Fruit fly (Drosophila melanogaster) whole organism, prepupa: ENCODE results near the gene CG5191.

Experiments used
- CG10669 ChIP-seq: fragments of 200-800 bp; sonication (Bioruptor generic); optimal IDR thresholded peaks from 3 replicates; lab custom pipeline; 2018; ENCODE audit warnings: missing biosample characterization, mild to moderate bottlenecking, missing genetic modification characterization, moderate library complexity
- CG11762 ChIP-seq: fragments of 200-800 bp; sonication (Bioruptor generic); optimal IDR thresholded peaks from 3 replicates; lab custom pipeline; 2016; ENCODE audit warnings: missing biosample characterization, missing genetic modification characterization; ENCODE audit not compliant: insufficient read depth
- CG11902 ChIP-seq: fragments of 200-800 bp; sonication (Bioruptor generic); optimal IDR thresholded peaks from 3 replicates; lab custom pipeline; 2016; ENCODE audit warnings: missing biosample characterization, missing genetic modification characterization
- CG15336 ChIP-seq: fragments of 200-800 bp; sonication (Bioruptor generic); IDR thresholded peaks from 2 replicates; pipeline ENCODE4 v1.3.6; 2022; ENCODE audit warnings: missing biosample characterization, missing genetic modification characterization
- CG1621 ChIP-seq: fragments of 200-800 bp; sonication (Bioruptor generic); optimal IDR thresholded peaks from 3 replicates; lab custom pipeline; 2018; ENCODE audit warnings: missing biosample characterization, mild to moderate bottlenecking, missing genetic modification characterization
- CG16779 ChIP-seq: fragments of 200-800 bp; sonication (Bioruptor generic); optimal IDR thresholded peaks from 3 replicates; lab custom pipeline; 2017; ENCODE audit warnings: missing biosample characterization, mild to moderate bottlenecking, missing genetic modification characterization
- CG3032 ChIP-seq: fragments of 200-800 bp; optimal IDR thresholded peaks from 2 replicates; lab custom pipeline; 2019; ENCODE audit warnings: missing biosample characterization, mild to moderate bottlenecking, missing genetic modification characterization, moderate library complexity
- CG31627 ChIP-seq: fragments of 200-800 bp; sonication (Bioruptor generic); optimal IDR thresholded peaks from 3 replicates; lab custom pipeline; 2016; ENCODE audit warnings: missing biosample characterization, missing genetic modification characterization
- CG32006 ChIP-seq: fragments of 200-800 bp; sonication (Bioruptor generic); optimal IDR thresholded peaks from 3 replicates; lab custom pipeline; 2017; ENCODE audit warnings: missing biosample characterization, mild to moderate bottlenecking, missing genetic modification characterization
- CG34406 ChIP-seq: fragments of 200-800 bp; sonication (Bioruptor generic); optimal IDR thresholded peaks from 3 replicates; lab custom pipeline; 2016; ENCODE audit warnings: missing biosample characterization, missing genetic modification characterization
- CG3919 ChIP-seq: fragments of 200-800 bp; sonication (Bioruptor generic); optimal IDR thresholded peaks from 3 replicates; lab custom pipeline; 2016; ENCODE audit warnings: missing biosample characterization, missing genetic modification characterization
- CG6163 ChIP-seq: fragments of 200-800 bp; sonication (Bioruptor generic); IDR thresholded peaks from 3 replicates; pipeline ENCODE4 v1.3.6; 2022; ENCODE audit warnings: missing biosample characterization, missing genetic modification characterization
- CG6276 ChIP-seq: fragments of 200-800 bp; sonication (Bioruptor generic); optimal IDR thresholded peaks from 2 replicates; lab custom pipeline; 2017; ENCODE audit warnings: missing biosample characterization, mild to moderate bottlenecking, missing genetic modification characterization
- CG6792 ChIP-seq: fragments of 200-800 bp; sonication (Bioruptor generic); optimal IDR thresholded peaks from 3 replicates; lab custom pipeline; 2016; ENCODE audit warnings: missing biosample characterization, missing genetic modification characterization
- CG6808 ChIP-seq: fragments of 200-800 bp; sonication (Bioruptor generic); optimal IDR thresholded peaks from 3 replicates; lab custom pipeline; 2017; ENCODE audit warnings: missing biosample characterization, missing genetic modification characterization, mild to moderate bottlenecking, moderate library complexity, missing genetic modification reagents
- CG6854 ChIP-seq: fragments of 200-800 bp; sonication (Bioruptor generic); optimal IDR thresholded peaks from 2 replicates; lab custom pipeline; 2017; ENCODE audit warnings: missing biosample characterization, mild to moderate bottlenecking, missing genetic modification characterization
- CG7368 ChIP-seq: fragments of 200-800 bp; sonication (Bioruptor generic); optimal IDR thresholded peaks from 3 replicates; lab custom pipeline; 2016; ENCODE audit warnings: missing biosample characterization, missing genetic modification characterization
- CG8119 ChIP-seq: fragments of 200-800 bp; sonication (Bioruptor generic); IDR thresholded peaks from 3 replicates; pipeline ENCODE4 v1.3.6; 2022; ENCODE audit warnings: missing biosample characterization, missing genetic modification characterization
- CG8319 ChIP-seq: fragments of 200-800 bp; sonication (Bioruptor generic); optimal IDR thresholded peaks from 3 replicates; lab custom pipeline; 2016; ENCODE audit warnings: missing biosample characterization, missing genetic modification characterization
- CG8632 ChIP-seq: fragments of 200-800 bp; sonication (Bioruptor generic); optimal IDR thresholded peaks from 3 replicates; lab custom pipeline; 2016; ENCODE audit warnings: missing biosample characterization, missing genetic modification characterization
- CG9139 ChIP-seq: fragments of 200-800 bp; sonication (Bioruptor generic); optimal IDR thresholded peaks from 3 replicates; lab custom pipeline; 2017; ENCODE audit warnings: missing biosample characterization, mild to moderate bottlenecking, missing genetic modification characterization
- Eip75B ChIP-seq: fragments of 200-800 bp; sonication (Bioruptor generic); optimal IDR thresholded peaks from 3 replicates; lab custom pipeline; 2016; ENCODE audit warnings: missing biosample characterization, missing genetic modification characterization
- Eip78C ChIP-seq: fragments of 200-800 bp; sonication (Bioruptor generic); peaks from one replicate; lab custom pipeline; 2016; ENCODE audit warnings: missing biosample characterization, missing genetic modification characterization
- Ets21C ChIP-seq: fragments of 200-800 bp; sonication (Bioruptor generic); optimal IDR thresholded peaks from 3 replicates; lab custom pipeline; 2016; ENCODE audit warnings: missing biosample characterization, missing genetic modification characterization
- Gug ChIP-seq: fragments of 200-800 bp; sonication (Bioruptor generic); IDR thresholded peaks from 2 replicates; pipeline ENCODE4 v1.3.6; 2022; ENCODE audit warnings: missing biosample characterization, missing genetic modification characterization
- Hr39 ChIP-seq: fragments of 200-800 bp; sonication (Bioruptor generic); optimal IDR thresholded peaks from 2 replicates; lab custom pipeline; 2016; ENCODE audit warnings: missing biosample characterization, missing genetic modification characterization
- Hr4 ChIP-seq: fragments of 200-800 bp; sonication (Bioruptor generic); optimal IDR thresholded peaks from 3 replicates; lab custom pipeline; 2016; ENCODE audit warnings: missing biosample characterization, missing genetic modification characterization
- Lpt ChIP-seq: fragments of 200-800 bp; sonication (Bioruptor generic); optimal IDR thresholded peaks from 3 replicates; lab custom pipeline; 2016; ENCODE audit warnings: missing biosample characterization, missing genetic modification characterization
- Met ChIP-seq: fragments of 200-800 bp; sonication (Bioruptor generic); optimal IDR thresholded peaks from 3 replicates; lab custom pipeline; 2016; ENCODE audit warnings: missing biosample characterization, missing genetic modification characterization
- OdsH ChIP-seq: fragments of 200-800 bp; sonication (Bioruptor generic); optimal IDR thresholded peaks from 3 replicates; lab custom pipeline; 2016; ENCODE audit warnings: missing biosample characterization, missing genetic modification characterization
- Smox ChIP-seq: fragments of 200-800 bp; sonication (Bioruptor generic); optimal IDR thresholded peaks from 3 replicates; lab custom pipeline; 2016; ENCODE audit warnings: missing biosample characterization, missing genetic modification characterization
- Sox102F ChIP-seq: fragments of 200-800 bp; sonication (Bioruptor generic); optimal IDR thresholded peaks from 2 replicates; lab custom pipeline; 2016; ENCODE audit warnings: missing biosample characterization, mild to moderate bottlenecking, missing genetic modification characterization
- Sox14 ChIP-seq: fragments of 200-800 bp; sonication (Bioruptor generic); optimal IDR thresholded peaks from 3 replicates; lab custom pipeline; 2016; ENCODE audit warnings: missing biosample characterization, missing genetic modification characterization
- Sox15 ChIP-seq: fragments of 200-800 bp; sonication (Bioruptor generic); optimal IDR thresholded peaks from 3 replicates; lab custom pipeline; 2016; ENCODE audit warnings: missing biosample characterization, missing genetic modification characterization
- achi ChIP-seq: fragments of 200-800 bp; sonication (Bioruptor generic); optimal IDR thresholded peaks from 3 replicates; lab custom pipeline; 2016; ENCODE audit warnings: missing biosample characterization, missing genetic modification characterization
- cyc ChIP-seq: fragments of 200-800 bp; sonication (Bioruptor generic); optimal IDR thresholded peaks from 3 replicates; lab custom pipeline; 2016; ENCODE audit warnings: missing biosample characterization, missing genetic modification characterization
- dac ChIP-seq: fragments of 200-800 bp; sonication (Bioruptor generic); optimal IDR thresholded peaks from 2 replicates; lab custom pipeline; 2017; ENCODE audit warnings: missing biosample characterization, mild to moderate bottlenecking, missing genetic modification characterization
- dsx ChIP-seq: fragments of 200-800 bp; optimal IDR thresholded peaks from 3 replicates; lab custom pipeline; 2019; ENCODE audit warnings: missing biosample characterization, mild to moderate bottlenecking, missing genetic modification characterization, moderate library complexity; ENCODE audit not compliant: poor library complexity, severe bottlenecking
- eg ChIP-seq: fragments of 200-800 bp; sonication (Bioruptor generic); IDR thresholded peaks from 3 replicates; pipeline ENCODE4 v1.3.6; 2022; ENCODE audit warnings: missing biosample characterization, missing genetic modification characterization
- fd59A ChIP-seq: fragments of 200-800 bp; sonication (Bioruptor generic); optimal IDR thresholded peaks from 2 replicates; lab custom pipeline; 2017; ENCODE audit warnings: missing biosample characterization, mild to moderate bottlenecking, missing genetic modification characterization, missing genetic modification reagents
- fd85E ChIP-seq: fragments of 200-800 bp; sonication (Bioruptor generic); optimal IDR thresholded peaks from 3 replicates; lab custom pipeline; 2016; ENCODE audit warnings: missing biosample characterization, missing genetic modification characterization
- fkh ChIP-seq: fragments of 200-800 bp; sonication (Bioruptor generic); optimal IDR thresholded peaks from 3 replicates; lab custom pipeline; 2017; ENCODE audit warnings: missing biosample characterization, mild to moderate bottlenecking, missing genetic modification characterization, moderate library complexity
- net ChIP-seq: fragments of 200-800 bp; sonication (Bioruptor generic); optimal IDR thresholded peaks from 3 replicates; lab custom pipeline; 2016; ENCODE audit warnings: missing biosample characterization, missing genetic modification characterization
- pdm3 ChIP-seq: fragments of 200-800 bp; sonication (Bioruptor generic); optimal IDR thresholded peaks from 3 replicates; lab custom pipeline; 2016; ENCODE audit warnings: missing biosample characterization, missing genetic modification characterization
- salr ChIP-seq, 2 experiments: fragments of 200-800 bp; sonication (Bioruptor generic); optimal IDR thresholded peaks; 3 replicates each; lab custom pipeline; 2016 to 2018; ENCODE audit warnings: missing biosample characterization in 2 of 2, missing genetic modification characterization in 2 of 2, mild to moderate bottlenecking in 1 of 2
- spab ChIP-seq: fragments of 200-800 bp; sonication (Bioruptor generic); optimal IDR thresholded peaks from 2 replicates; lab custom pipeline; 2017; ENCODE audit warnings: missing biosample characterization, mild to moderate bottlenecking, missing genetic modification characterization, missing genetic modification reagents
- ss ChIP-seq, 2 experiments: fragments of 200-800 bp; sonication (Bioruptor generic); optimal IDR thresholded peaks; 2 replicates in 1 of 2; 3 replicates in 1 of 2; lab custom pipeline; 2017 to 2018; ENCODE audit warnings: mild to moderate bottlenecking in 2 of 2, missing biosample characterization in 2 of 2, missing genetic modification characterization in 2 of 2, moderate library complexity in 1 of 2
- svp ChIP-seq: fragments of 200-800 bp; sonication (Bioruptor generic); peaks from one replicate; lab custom pipeline; 2016; ENCODE audit warnings: missing biosample characterization, missing genetic modification characterization
- topi ChIP-seq: fragments of 200-800 bp; sonication (Bioruptor generic); optimal IDR thresholded peaks from 3 replicates; lab custom pipeline; 2016; ENCODE audit warnings: missing biosample characterization, missing genetic modification characterization
- vri ChIP-seq: fragments of 200-800 bp; sonication (Bioruptor generic); optimal IDR thresholded peaks from 3 replicates; lab custom pipeline; 2016; ENCODE audit warnings: missing biosample characterization, mild to moderate bottlenecking, missing genetic modification characterization

CG5191 gene

DNA sequence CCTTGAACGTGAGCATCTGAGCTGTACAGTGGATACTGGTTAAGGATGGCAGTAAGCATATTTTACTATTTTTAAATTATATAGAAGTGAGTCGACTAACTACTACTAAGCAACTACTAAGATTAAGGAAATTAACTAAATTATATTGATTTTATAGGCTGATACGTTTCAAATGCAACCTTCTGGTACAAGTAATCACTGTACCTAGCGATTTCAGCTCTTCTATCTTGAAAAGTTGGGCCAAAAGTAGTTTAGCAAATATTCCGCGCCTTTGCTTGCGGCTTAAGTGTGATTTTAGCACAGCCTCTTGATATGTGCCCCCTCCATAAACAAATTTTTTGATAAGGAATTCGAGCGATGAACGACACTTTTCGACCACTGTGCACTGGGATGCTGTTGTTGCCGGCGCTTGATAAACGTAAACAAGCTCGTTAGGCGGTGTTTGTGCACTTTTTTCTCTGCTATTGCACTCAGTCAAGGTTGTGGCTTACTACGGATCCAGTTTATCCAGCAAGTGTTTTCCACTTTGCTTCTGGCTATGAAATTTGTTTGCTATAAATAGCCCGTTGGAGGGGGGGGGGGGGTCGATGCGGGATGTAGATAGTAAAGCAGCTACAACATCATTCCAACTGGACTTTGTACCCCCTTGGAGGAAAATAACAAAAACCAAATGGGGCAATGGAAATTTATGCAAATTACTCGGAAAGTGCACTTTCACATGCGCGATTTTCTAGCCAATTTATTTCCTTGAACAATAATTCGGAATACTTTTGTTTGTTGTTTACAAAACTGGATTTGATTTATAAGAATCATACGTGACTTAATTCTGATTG lies 4.2 kb upstream of the CG5191 start:
- TF ChIP-seq ss (GFP tag; optimal IDR thresholded peaks at IDR 0.05; lab: Kevin White, UChicago) (peak; percentile 89), CG3032 (peak; percentile 60), pdm3 (GFP tag; lab: Kevin White, UChicago) (peak; percentile 82), topi (GFP tag; lab: Kevin White, UChicago) (peak; percentile 56), Smox (GFP tag; lab: Kevin White, UChicago) (peak; percentile 75), eg (GFP tag; lab: Robert Waterston, UW) (peak; percentile 86), Eip78C (peak; percentile 89), CG9139 (GFP tag; lab: Kevin White, UChicago) (peak; percentile 93), CG8632 (peak; percentile 52), dsx (GFP tag; lab: Kevin White, UChicago) (peak; percentile 6), Sox14 (GFP tag; lab: Kevin White, UChicago) (peak; percentile 70), CG6163 (GFP tag; lab: Robert Waterston, UW) (peak; percentile 81), CG1621 (peak; percentile 53), achi (peak; percentile 81), CG16779 (tag; lab: Kevin White, UChicago) (peak; percentile 78), CG34406 (GFP tag; lab: Kevin White, UChicago) (peak; percentile 67), fkh (GFP tag; lab: Kevin White, UChicago) (peak; percentile 54), Hr39 (peak; percentile 74), spab (peak; percentile 66), CG6792 (GFP tag; lab: Kevin White, UChicago) (peak; percentile 57), Met (GFP tag; lab: Kevin White, UChicago) (peak; percentile 75), CG15336 (peak; percentile 79), Lpt (GFP tag; lab: Kevin White, UChicago) (peak; percentile 55), CG7368 (GFP tag; lab: Kevin White, UChicago) (peak; percentile 74), net (GFP tag; lab: Kevin White, UChicago) (peak; percentile 54), fd85E (GFP tag; lab: Kevin White, UChicago) (no peak), Hr4 (GFP tag; lab: Kevin White, UChicago) (peak; percentile 84), Gug (peak; percentile 79), svp (GFP tag; lab: Kevin White, UChicago) (peak; percentile 86), Ets21C (GFP tag; lab: Kevin White, UChicago) (peak; percentile 51), Sox15 (GFP tag; lab: Kevin White, UChicago) (peak; percentile 63), CG11762 (GFP tag; lab: Kevin White, UChicago) (peak; percentile 65), salr (GFP tag; optimal IDR thresholded peaks at IDR 0.05; lab: Kevin White, UChicago) (peak in 1 of 2 experiments; percentile 65), CG32006 (peak; percentile 89), cyc (peak; percentile 67), CG10669 (GFP tag; lab: Kevin White, UChicago) (peak; percentile 64), CG31627 (GFP tag; lab: Kevin White, UChicago) (peak; percentile 66), dac (GFP tag; lab: Kevin White, UChicago) (peak; percentile 46), CG6854 (peak; percentile 36), vri (no peak), CG8119 (peak; percentile 65), CG6808 (GFP tag; lab: Kevin White, UChicago) (peak; percentile 88), Eip75B (GFP tag; lab: Kevin White, UChicago) (peak; percentile 65), CG8319 (GFP tag; lab: Kevin White, UChicago) (peak; percentile 61), fd59A (GFP tag; lab: Kevin White, UChicago) (peak; percentile 65), CG6276 (GFP tag; lab: Kevin White, UChicago) (peak; percentile 88), CG11902 (GFP tag; lab: Kevin White, UChicago) (peak; percentile 50), CG3919 (GFP tag; lab: Kevin White, UChicago) (peak; percentile 81), OdsH (GFP tag; lab: Kevin White, UChicago) (peak; percentile 79), Sox102F (GFP tag; lab: Kevin White, UChicago) (peak; percentile 64)
